Fruit fly (Drosophila melanogaster): ENCODE results near the gene ras.
A peak's percentile ranks its signal among the peaks of the same experiment; 100 is the strongest.

The ras gene

dm6 chrX:10731357-10731756 is 12.9 kb upstream of the ras start (continued):
- TF ChIP-seq CG6791 (GFP tag; IDR thresholded peaks at IDR 0.05; ENCODE audit: partially characterized antibody) (no peak), Atf-2 (GFP tag; optimal IDR thresholded peaks at IDR 0.05) (no peak), D (optimal IDR thresholded peaks at IDR 0.05) (no peak), D (GFP tag; optimal IDR thresholded peaks at IDR 0.05) (no peak), CG17359 (tag; optimal IDR thresholded peaks at IDR 0.05) (no peak), nerfin-2 (GFP tag; IDR thresholded peaks at IDR 0.05; ENCODE audit: partially characterized antibody) (no peak), CG6683 (GFP tag; optimal IDR thresholded peaks at IDR 0.05) (no peak), Rx (GFP tag; IDR thresholded peaks at IDR 0.05) (no peak), az2 (GFP tag; optimal IDR thresholded peaks at IDR 0.05) (no peak), unc-4 (GFP tag; IDR thresholded peaks at IDR 0.05; ENCODE audit: partially characterized antibody) (no peak), Trl (optimal IDR thresholded peaks at IDR 0.05) (peak in 1 of 2 experiments; percentile 23), Trl (GFP tag; optimal IDR thresholded peaks at IDR 0.05) (no peak), ERR (GFP tag; optimal IDR thresholded peaks at IDR 0.05) (no peak), fru (optimal IDR thresholded peaks at IDR 0.05) (no peak), Mad (GFP tag; optimal IDR thresholded peaks at IDR 0.05) (no peak), CG3407 (GFP tag; optimal IDR thresholded peaks at IDR 0.05) (no peak), chinmo (GFP tag; IDR thresholded peaks at IDR 0.05; ENCODE audit: partially characterized antibody) (0 out of 4 replicates have a peak, but pooled peaks have one; percentile 73), Lhr (GFP tag; optimal IDR thresholded peaks at IDR 0.05) (no peak)

dm6 chrX:10731801-10732200 is 12.5 kb upstream of the ras start:
- peak; percentile 31 for TF ChIP-seq CG12659 (GFP tag; optimal IDR thresholded peaks at IDR 0.05)
- TF ChIP-seq CG6791 (GFP tag; IDR thresholded peaks at IDR 0.05; ENCODE audit: partially characterized antibody) = no peak
- TF ChIP-seq CG10147 (GFP tag; optimal IDR thresholded peaks at IDR 0.05) = peak; percentile 48
- TF ChIP-seq ap (GFP tag; IDR thresholded peaks at IDR 0.05) = no peak
- peak; percentile 68 for TF ChIP-seq PHDP (tag; optimal IDR thresholded peaks at IDR 0.05)
- TF ChIP-seq CG13296 (GFP tag; optimal IDR thresholded peaks at IDR 0.05) = peak; percentile 26
- peak; percentile 75; the same call in 1 of the 2 replicates for TF ChIP-seq vvl (GFP tag; IDR thresholded peaks at IDR 0.05)
- no peak for TF ChIP-seq pzg (GFP tag; optimal IDR thresholded peaks at IDR 0.05)
- peak; percentile 59 for TF ChIP-seq CG6689 (GFP tag; IDR thresholded peaks at IDR 0.05)
- peak; percentile 27 for TF ChIP-seq disco-r (GFP tag; optimal IDR thresholded peaks at IDR 0.05)
- no peak for TF ChIP-seq fd64A (GFP tag; optimal IDR thresholded peaks at IDR 0.05)
- peak; percentile 54 for TF ChIP-seq lmd (GFP tag; IDR thresholded peaks at IDR 0.05)
- TF ChIP-seq CG10654 (GFP tag; optimal IDR thresholded peaks at IDR 0.05) = peak; percentile 28
- peak; percentile 13 for TF ChIP-seq Six4 (GFP tag; optimal IDR thresholded peaks at IDR 0.05)
- peak in 1 of 2 experiments; percentile 28 for TF ChIP-seq Trl (optimal IDR thresholded peaks at IDR 0.05)
- TF ChIP-seq Trl (GFP tag; optimal IDR thresholded peaks at IDR 0.05) = peak; percentile 15
- TF ChIP-seq Hr51 (GFP tag; optimal IDR thresholded peaks at IDR 0.05) = peak; percentile 22 to 75
- peak; percentile 72 for TF ChIP-seq CG10979 (tag; optimal IDR thresholded peaks at IDR 0.05)
- peak; percentile 57 for TF ChIP-seq HLH3B (GFP tag; IDR thresholded peaks at IDR 0.05)
- no peak for TF ChIP-seq Hr39 (optimal IDR thresholded peaks at IDR 0.05)
- peak; percentile 66 for TF ChIP-seq Oli (tag; optimal IDR thresholded peaks at IDR 0.05)
- peak; percentile 60 for TF ChIP-seq Camta (GFP tag; optimal IDR thresholded peaks at IDR 0.05)
- TF ChIP-seq CG3281 (GFP tag; optimal IDR thresholded peaks at IDR 0.05) = peak; percentile 58
- TF ChIP-seq nmo (GFP tag; optimal IDR thresholded peaks at IDR 0.05) = peak; percentile 60
- TF ChIP-seq B-H2 (GFP tag; optimal IDR thresholded peaks at IDR 0.05) = no peak
- TF ChIP-seq CG1024 (GFP tag; IDR thresholded peaks at IDR 0.05) = 0 out of 2 replicates have a peak, but pooled peaks have one; percentile 17
- TF ChIP-seq trh (GFP tag; optimal IDR thresholded peaks at IDR 0.05) = peak; percentile 15
- no peak for TF ChIP-seq Ravus (GFP tag; IDR thresholded peaks at IDR 0.05)
- TF ChIP-seq CG7271 (tag; optimal IDR thresholded peaks at IDR 0.05) = no peak
- TF ChIP-seq slp2 (GFP tag; optimal IDR thresholded peaks at IDR 0.05) = peak; percentile 14
- TF ChIP-seq CG34422 (GFP tag; IDR thresholded peaks at IDR 0.05) = no peak
- TF ChIP-seq tup (GFP tag; optimal IDR thresholded peaks at IDR 0.05) = no peak
- TF ChIP-seq CG1602 (GFP tag; optimal IDR thresholded peaks at IDR 0.05) = peak; percentile 46
- TF ChIP-seq HHEX (GFP tag; optimal IDR thresholded peaks at IDR 0.05) = peak; percentile 52
- TF ChIP-seq Nf-YB (GFP tag; optimal IDR thresholded peaks at IDR 0.05) = peak; percentile 55
- no peak for TF ChIP-seq Doc2 (GFP tag; IDR thresholded peaks at IDR 0.05)

All from whole organism, embryonic.